Worm (Caenorhabditis elegans): ENCODE results near the gene ZK632.2.

The ZK632.2 gene

DNA sequence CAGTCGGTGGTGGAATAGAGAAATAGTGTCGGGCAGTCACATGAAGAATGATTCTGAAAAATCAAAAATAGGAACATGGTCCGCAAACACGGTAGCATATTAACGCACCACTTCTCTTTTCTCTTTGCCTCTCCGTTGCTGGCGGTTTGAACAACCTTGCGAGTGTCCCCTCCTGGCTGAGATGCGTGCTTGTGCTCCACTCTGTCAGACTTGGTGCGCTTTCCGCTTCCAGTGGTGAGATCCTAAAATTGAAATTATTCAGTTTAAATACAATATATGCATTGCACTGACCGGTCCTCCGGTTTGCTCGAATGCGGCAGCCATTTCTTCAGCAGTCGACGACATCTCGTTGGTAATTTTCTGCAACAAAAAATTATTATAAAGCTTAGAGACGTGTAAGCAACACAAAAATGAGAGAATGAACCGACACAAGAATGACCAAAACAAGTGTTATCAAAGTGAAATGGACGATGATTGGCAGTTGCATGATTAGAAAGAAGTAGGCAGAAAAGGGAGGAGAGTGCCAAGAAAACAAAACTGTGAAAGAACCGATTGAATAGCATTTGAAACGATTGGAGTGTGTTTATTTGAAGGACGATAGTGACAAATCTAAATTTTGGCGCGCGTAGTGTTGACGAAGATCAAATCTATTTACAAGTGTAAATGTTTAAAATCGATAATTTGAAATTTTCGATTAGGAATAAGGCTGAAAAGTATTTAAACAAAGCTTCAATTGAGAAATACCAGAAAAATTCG, 26.3 kb downstream of the ZK632.2 start, which contains the start of gene ZK632.9 (continued):
- TF ChIP-seq T20F7.1 (GFP tag; optimal IDR thresholded peaks at IDR 0.05) (no peak), ama-1 (optimal IDR thresholded peaks at IDR 0.05) (no peak), Y48G9A.11 (GFP tag; IDR thresholded peaks at IDR 0.05) (no peak), ceh-28 (tag; optimal IDR thresholded peaks at IDR 0.05) (peak; percentile 26), hmg-1.1 (GFP tag; IDR thresholded peaks at IDR 0.05) (no peak), skn-1 (tag; optimal IDR thresholded peaks at IDR 0.05) (no peak), Y75B8A.6 (GFP tag; IDR thresholded peaks at IDR 0.05) (peak; percentile 70; the same call in 1 of the 2 replicates), unc-130 (GFP tag; optimal IDR thresholded peaks at IDR 0.05) (no peak), mdl-1 (tag; optimal IDR thresholded peaks at IDR 0.05) (no peak), zip-11 (GFP tag; IDR thresholded peaks at IDR 0.05) (no peak)

DNA sequence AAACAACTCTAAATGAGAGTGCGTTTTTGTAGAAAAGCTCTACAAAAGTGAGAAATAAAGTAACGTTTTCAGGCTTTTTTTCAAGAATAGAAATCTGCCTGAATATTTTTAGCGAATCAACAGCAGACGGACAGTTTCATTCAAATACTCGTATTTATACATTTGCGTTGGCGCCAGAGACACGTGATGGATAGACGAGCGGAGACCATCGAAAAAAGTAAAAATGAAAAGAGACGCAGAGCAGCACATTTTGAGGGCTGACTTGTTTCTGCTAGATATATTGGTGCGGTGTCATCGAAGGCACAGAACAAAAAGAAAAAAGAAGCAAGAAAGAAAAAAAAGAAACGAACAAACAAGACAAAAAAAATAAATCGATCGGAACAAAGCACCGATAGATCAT, 27.1 kb downstream of the ZK632.2 start:
- TF ChIP-seq arid-1 (GFP tag; conservative IDR thresholded peaks at IDR 0.05) (no peak), php-3 (GFP tag; IDR thresholded peaks at IDR 0.05) (no peak), zip-11 (GFP tag; IDR thresholded peaks at IDR 0.05) (no peak), mes-2 (tag; optimal IDR thresholded peaks at IDR 0.05; ENCODE audit: poor library complexity, severe bottlenecking) (peak; percentile 56), dve-1 (tag; optimal IDR thresholded peaks at IDR 0.05; ENCODE audit: insufficient read depth) (peak; percentile 67), nhr-6 (tag; optimal IDR thresholded peaks at IDR 0.05) (peak; percentile 53), lin-29 (GFP tag; IDR thresholded peaks at IDR 0.05) (no peak), ztf-11 (tag; optimal IDR thresholded peaks at IDR 0.05) (no peak), lin-15B (tag; optimal IDR thresholded peaks at IDR 0.05) (no peak), ztf-7 (tag; optimal IDR thresholded peaks at IDR 0.05) (no peak), D1046.2 (GFP tag; IDR thresholded peaks at IDR 0.05) (no peak), F10B5.3 (tag; optimal IDR thresholded peaks at IDR 0.05) (no peak), tag-97 (GFP tag; IDR thresholded peaks at IDR 0.05) (no peak), sdz-12 (GFP tag; optimal IDR thresholded peaks at IDR 0.05) (no peak), ces-1 (GFP tag; optimal IDR thresholded peaks at IDR 0.05) (no peak), zip-2 (tag; optimal IDR thresholded peaks at IDR 0.05) (no peak), F44E2.7 (GFP tag; IDR thresholded peaks at IDR 0.05) (no peak), lim-7 (GFP tag; IDR thresholded peaks at IDR 0.05) (no peak), hlh-30 (tag; optimal IDR thresholded peaks at IDR 0.05; ENCODE audit: insufficient read depth) (peak; percentile 92), nhr-77 (tag; optimal IDR thresholded peaks at IDR 0.05) (peak; percentile 55), F26F4.8 (GFP tag; conservative IDR thresholded peaks at IDR 0.05) (no peak), unc-62 (GFP tag; optimal IDR thresholded peaks at IDR 0.05 in 1 of 2) (no peak), unc-62 (tag; optimal IDR thresholded peaks at IDR 0.05) (no peak), lin-39 (tag; optimal IDR thresholded peaks at IDR 0.05) (no peak), rbr-2 (tag; optimal IDR thresholded peaks at IDR 0.05) (peak; percentile 29), Y48G9A.11 (GFP tag; IDR thresholded peaks at IDR 0.05) (no peak), nhr-237 (tag; optimal IDR thresholded peaks at IDR 0.05) (no peak), spr-1 (tag; optimal IDR thresholded peaks at IDR 0.05) (no peak), nhr-102 (tag; optimal IDR thresholded peaks at IDR 0.05) (peak; percentile 2), nhr-111 (GFP tag; optimal IDR thresholded peaks at IDR 0.05) (no peak), egl-27 (tag; optimal IDR thresholded peaks at IDR 0.05) (no peak), dmd-9 (GFP tag; IDR thresholded peaks at IDR 0.05) (no peak), spr-3 (GFP tag; optimal IDR thresholded peaks at IDR 0.05) (no peak), aha-1 (tag) (peak; percentile 87), hlh-11 (tag; optimal IDR thresholded peaks at IDR 0.05) (peak; percentile 73), nhr-10 (tag; optimal IDR thresholded peaks at IDR 0.05) (no peak), mdl-1 (tag; optimal IDR thresholded peaks at IDR 0.05) (peak in 1 of 2 experiments; percentile 71), nhr-25 (tag; optimal IDR thresholded peaks at IDR 0.05; ENCODE audit: borderline replicate concordance, insufficient read depth) (no peak), saeg-2 (GFP tag; IDR thresholded peaks at IDR 0.05) (no peak), hif-1 (tag; optimal IDR thresholded peaks at IDR 0.05) (peak in 1 of 2 experiments; percentile 9), gei-8 (GFP tag; optimal IDR thresholded peaks at IDR 0.05) (no peak), lin-13 (GFP tag; optimal IDR thresholded peaks at IDR 0.05) (peak; percentile 5)

All from whole organism, L4 larva.